Fruit fly (Drosophila melanogaster) whole organism, embryonic: ENCODE data around the gene CG33932.

Experiments
- CG11696 ChIP-seq: fragments of 200-800 bp; sonication (Bioruptor generic); IDR thresholded peaks from 2 replicates; pipeline ENCODE4 v1.3.6; 2022; ENCODE audit warnings: missing biosample characterization, missing genetic modification characterization
- CG12071 ChIP-seq: fragments of 200-800 bp; sonication (Bioruptor generic); optimal IDR thresholded peaks from 3 replicates; lab custom pipeline; 2018; ENCODE audit warnings: missing biosample characterization, mild to moderate bottlenecking, missing genetic modification characterization
- CG12391 ChIP-seq: fragments of 200-800 bp; sonication (Bioruptor generic); optimal IDR thresholded peaks from 3 replicates; lab custom pipeline; 2018; ENCODE audit warnings: missing biosample characterization, mild to moderate bottlenecking, missing genetic modification characterization, moderate library complexity
- CG14050 ChIP-seq: fragments of 200-800 bp; sonication (Bioruptor generic); IDR thresholded peaks from 3 replicates; pipeline ENCODE4 v1.3.6; 2022; ENCODE audit warnings: missing biosample characterization, missing genetic modification characterization
- CG14860 ChIP-seq: fragments of 200-800 bp; sonication (Bioruptor generic); IDR thresholded peaks from 3 replicates; pipeline ENCODE4 v1.3.6; 2022; ENCODE audit warnings: missing biosample characterization, missing genetic modification characterization; ENCODE audit not compliant: partially characterized antibody
- CG17829 ChIP-seq: fragments of 200-800 bp; optimal IDR thresholded peaks from 2 replicates; lab custom pipeline; 2019; ENCODE audit warnings: missing biosample characterization, mild to moderate bottlenecking, missing genetic modification characterization, moderate library complexity
- CG2678 ChIP-seq: fragments of 200-800 bp; sonication (Bioruptor generic); optimal IDR thresholded peaks from 3 replicates; lab custom pipeline; 2019; ENCODE audit warnings: missing biosample characterization, mild to moderate bottlenecking, missing genetic modification characterization, moderate library complexity
- CG30020 ChIP-seq: fragments of 200-800 bp; optimal IDR thresholded peaks from 2 replicates; lab custom pipeline; 2019; ENCODE audit warnings: missing biosample characterization, mild to moderate bottlenecking, missing genetic modification characterization, moderate library complexity
- CG33213 ChIP-seq: fragments of 200-800 bp; sonication (Bioruptor generic); optimal IDR thresholded peaks from 3 replicates; lab custom pipeline; 2016; ENCODE audit warnings: missing biosample characterization, missing genetic modification characterization
- CG33557 ChIP-seq: fragments of 200-800 bp; sonication (Bioruptor generic); optimal IDR thresholded peaks from 2 replicates; lab custom pipeline; 2019; ENCODE audit warnings: missing biosample characterization, mild to moderate bottlenecking, missing genetic modification characterization, moderate library complexity
- CG5180 ChIP-seq: fragments of 200-800 bp; sonication (Bioruptor generic); optimal IDR thresholded peaks from 3 replicates; lab custom pipeline; 2017; ENCODE audit warnings: missing biosample characterization, missing genetic modification characterization, mild to moderate bottlenecking, moderate library complexity, missing genetic modification reagents
- CG6683 ChIP-seq: fragments of 200-800 bp; sonication (Bioruptor generic); optimal IDR thresholded peaks from 2 replicates; lab custom pipeline; 2017; ENCODE audit warnings: missing biosample characterization, mild to moderate bottlenecking, missing genetic modification characterization, missing genetic modification reagents
- CG6765 ChIP-seq: fragments of 200-800 bp; sonication (Bioruptor generic); optimal IDR thresholded peaks from 3 replicates; lab custom pipeline; 2017; ENCODE audit warnings: missing biosample characterization, mild to moderate bottlenecking, missing genetic modification characterization
- CG6791 ChIP-seq: fragments of 200-800 bp; sonication (Bioruptor generic); IDR thresholded peaks from 3 replicates; pipeline ENCODE4 v1.3.6; 2022; ENCODE audit warnings: missing biosample characterization, missing genetic modification characterization; ENCODE audit not compliant: partially characterized antibody
- CG8089 ChIP-seq: fragments of 200-800 bp; sonication (Bioruptor generic); optimal IDR thresholded peaks from 3 replicates; lab custom pipeline; 2016; ENCODE audit warnings: missing biosample characterization, missing genetic modification characterization
- CG8290 ChIP-seq, 3 experiments: fragments of 200-800 bp; sonication (Bioruptor generic); optimal IDR thresholded peaks; 2 replicates each; lab custom pipeline; 2016 to 2019; ENCODE audit warnings: missing biosample characterization in 3 of 3, missing genetic modification characterization in 3 of 3, mild to moderate bottlenecking in 2 of 3, moderate library complexity in 1 of 3
- CTCF ChIP-seq: fragments of 200-800 bp; sonication (Bioruptor generic); optimal IDR thresholded peaks from 2 replicates; lab custom pipeline; 2017; ENCODE audit warnings: missing biosample characterization, mild to moderate bottlenecking, missing genetic modification characterization, moderate library complexity
- CkIIα-i1 ChIP-seq: fragments of 200-800 bp; sonication (Bioruptor generic); IDR thresholded peaks from 2 replicates; pipeline ENCODE4 v1.3.6; 2022; ENCODE audit warnings: missing biosample characterization, missing genetic modification characterization
- Dek ChIP-seq: fragments of 200-800 bp; sonication (Bioruptor generic); optimal IDR thresholded peaks from 3 replicates; lab custom pipeline; 2019; ENCODE audit warnings: missing biosample characterization, mild to moderate bottlenecking, missing genetic modification characterization, moderate library complexity
- Dref ChIP-seq: fragments of 200-800 bp; sonication (Bioruptor generic); IDR thresholded peaks from 2 replicates; pipeline ENCODE4 v1.3.6; 2022; ENCODE audit warnings: missing biosample characterization, missing genetic modification characterization
- E2f2 ChIP-seq: fragments of 200-800 bp; sonication (Bioruptor generic); IDR thresholded peaks from 2 replicates; pipeline ENCODE4 v1.3.6; 2022; ENCODE audit warnings: missing biosample characterization, missing genetic modification characterization
- Ets97D ChIP-seq: fragments of 200-800 bp; sonication (Bioruptor generic); optimal IDR thresholded peaks from 3 replicates; lab custom pipeline; 2016; ENCODE audit warnings: missing biosample characterization, missing genetic modification characterization
- Hmr ChIP-seq: fragments of 200-800 bp; sonication (Bioruptor generic); optimal IDR thresholded peaks from 3 replicates; lab custom pipeline; 2017; ENCODE audit warnings: mild to moderate bottlenecking, missing biosample characterization, missing genetic modification reagents, missing genetic modification characterization
- Kr ChIP-seq: fragments of 200-800 bp; sonication (Bioruptor generic); optimal IDR thresholded peaks from 2 replicates; lab custom pipeline; 2017; ENCODE audit warnings: missing biosample characterization, mild to moderate bottlenecking, missing genetic modification characterization
- Nf-YA ChIP-seq: fragments of 200-800 bp; sonication (Bioruptor generic); IDR thresholded peaks from 2 replicates; pipeline ENCODE4 v1.3.6; 2022; ENCODE audit warnings: missing biosample characterization, missing genetic modification characterization
- Pdp1 ChIP-seq, 2 experiments: fragments of 200-800 bp; sonication (Bioruptor generic); optimal IDR thresholded peaks; 3 replicates each; lab custom pipeline; 2016; ENCODE audit warnings: missing biosample characterization in 2 of 2, missing genetic modification characterization in 2 of 2, mild to moderate bottlenecking in 1 of 2, moderate library complexity in 1 of 2
- Rfx ChIP-seq: fragments of 200-800 bp; sonication (Bioruptor generic); IDR thresholded peaks from 2 replicates; pipeline ENCODE4 v1.3.6; 2022; ENCODE audit warnings: missing biosample characterization, missing genetic modification characterization
- Xbp1 ChIP-seq: fragments of 200-800 bp; sonication (Bioruptor generic); optimal IDR thresholded peaks from 3 replicates; lab custom pipeline; 2016; ENCODE audit warnings: missing biosample characterization, mild to moderate bottlenecking, missing genetic modification characterization
- br ChIP-seq: fragments of >200 bp; optimal IDR thresholded peaks from 2 replicates; lab custom pipeline; 2017
- bsh ChIP-seq, 2 experiments: fragments of 200-800 bp; sonication (Bioruptor generic); optimal IDR thresholded peaks; 2 replicates each; lab custom pipeline; 2017 to 2018; ENCODE audit warnings: mild to moderate bottlenecking in 2 of 2, missing biosample characterization in 2 of 2, missing genetic modification characterization in 2 of 2, moderate library complexity in 1 of 2
- chn ChIP-seq: fragments of 200-800 bp; sonication (Bioruptor generic); optimal IDR thresholded peaks from 2 replicates; lab custom pipeline; 2016; ENCODE audit warnings: missing biosample characterization, missing genetic modification characterization
- dpn ChIP-seq, 2 experiments: fragments of 200-800 bp; sonication (Bioruptor generic); optimal IDR thresholded peaks; 3 replicates each; lab custom pipeline; 2016; ENCODE audit warnings: missing biosample characterization in 2 of 2, missing genetic modification characterization in 2 of 2
- en ChIP-seq: fragments of 200-800 bp; sonication (Bioruptor generic); optimal IDR thresholded peaks from 2 replicates; lab custom pipeline; 2016; ENCODE audit warnings: missing biosample characterization, missing genetic modification characterization
- fd96Cb ChIP-seq: fragments of 200-800 bp; sonication (Bioruptor generic); optimal IDR thresholded peaks from 2 replicates; lab custom pipeline; 2018; ENCODE audit warnings: missing biosample characterization, mild to moderate bottlenecking, missing genetic modification characterization, moderate library complexity
- gcm ChIP-seq: fragments of 200-800 bp; sonication (Bioruptor generic); optimal IDR thresholded peaks from 2 replicates; lab custom pipeline; 2019; ENCODE audit warnings: missing biosample characterization, mild to moderate bottlenecking, missing genetic modification characterization, moderate library complexity
- hb ChIP-seq: fragments of 200-800 bp; sonication (Bioruptor generic); IDR thresholded peaks from 3 replicates; pipeline ENCODE4 v1.3.6; 2022; ENCODE audit warnings: missing biosample characterization, missing genetic modification characterization; ENCODE audit not compliant: partially characterized antibody
- insv ChIP-seq, 2 experiments: fragments of 200-800 bp; sonication (Bioruptor generic); optimal IDR thresholded peaks; 3 replicates each; lab custom pipeline; 2016 to 2018; ENCODE audit warnings: missing biosample characterization in 2 of 2, missing genetic modification characterization in 2 of 2
- lbe ChIP-seq: fragments of 200-800 bp; sonication (Bioruptor generic); optimal IDR thresholded peaks from 2 replicates; lab custom pipeline; 2016; ENCODE audit warnings: missing biosample characterization, mild to moderate bottlenecking, missing genetic modification characterization
- lov ChIP-seq, 2 experiments: fragments of 200-800 bp in 1 of 2; fragments of >200 bp in 1 of 2; sonication (Bioruptor generic) in 1 of 2; IDR thresholded peaks in 1 of 2; optimal IDR thresholded peaks in 1 of 2; 2 replicates in 1 of 2; 3 replicates in 1 of 2; pipeline versions ENCODE4 v1.3.6 to Lab custom; 2017 to 2022; ENCODE audit warnings: missing biosample characterization in 1 of 2, missing genetic modification characterization in 1 of 2
- peb ChIP-seq: fragments of 200-800 bp; sonication (Bioruptor generic); IDR thresholded peaks from 2 replicates; pipeline ENCODE4 v1.3.6; 2022; ENCODE audit warnings: missing biosample characterization, missing genetic modification characterization
- pho ChIP-seq: fragments of 200-800 bp; sonication (Bioruptor generic); optimal IDR thresholded peaks from 2 replicates; lab custom pipeline; 2016; ENCODE audit warnings: missing biosample characterization, missing genetic modification characterization
- pum ChIP-seq: fragments of 200-800 bp; sonication (Bioruptor generic); optimal IDR thresholded peaks from 2 replicates; lab custom pipeline; 2016; ENCODE audit warnings: missing biosample characterization, missing genetic modification characterization
- ranshi ChIP-seq: fragments of 200-800 bp; sonication (Bioruptor generic); IDR thresholded peaks from 2 replicates; pipeline ENCODE4 v1.3.6; 2022; ENCODE audit warnings: missing biosample characterization, missing genetic modification characterization
- schlank ChIP-seq: fragments of 200-800 bp; sonication (Bioruptor generic); optimal IDR thresholded peaks from 2 replicates; lab custom pipeline; 2018; ENCODE audit warnings: missing biosample characterization, mild to moderate bottlenecking, missing genetic modification characterization
- slbo ChIP-seq: fragments of 200-800 bp; sonication (Bioruptor generic); IDR thresholded peaks from 2 replicates; pipeline ENCODE4 v1.3.6; 2022; ENCODE audit warnings: missing biosample characterization, missing genetic modification characterization
- sna ChIP-seq: fragments of 200-800 bp; sonication (Bioruptor generic); IDR thresholded peaks from 2 replicates; pipeline ENCODE4 v1.3.6; 2022; ENCODE audit warnings: missing biosample characterization, missing genetic modification characterization; ENCODE audit not compliant: partially characterized antibody
- unc-4 ChIP-seq: fragments of 200-800 bp; sonication (Bioruptor generic); IDR thresholded peaks from 2 replicates; pipeline ENCODE4 v1.3.6; 2022; ENCODE audit warnings: missing biosample characterization, missing genetic modification characterization; ENCODE audit not compliant: partially characterized antibody
- vvl ChIP-seq: fragments of 200-800 bp; sonication (Bioruptor generic); IDR thresholded peaks from 2 replicates; pipeline ENCODE4 v1.3.6; 2022; ENCODE audit warnings: missing biosample characterization, missing genetic modification characterization
- yki ChIP-seq: fragments of >200 bp; optimal IDR thresholded peaks from 3 replicates; lab custom pipeline; 2018
- zen2 ChIP-seq: fragments of 200-800 bp; sonication (Bioruptor generic); IDR thresholded peaks from 3 replicates; pipeline ENCODE4 v1.3.6; 2022; ENCODE audit warnings: missing biosample characterization, missing genetic modification characterization; ENCODE audit not compliant: partially characterized antibody

CG33932 gene

DNA sequence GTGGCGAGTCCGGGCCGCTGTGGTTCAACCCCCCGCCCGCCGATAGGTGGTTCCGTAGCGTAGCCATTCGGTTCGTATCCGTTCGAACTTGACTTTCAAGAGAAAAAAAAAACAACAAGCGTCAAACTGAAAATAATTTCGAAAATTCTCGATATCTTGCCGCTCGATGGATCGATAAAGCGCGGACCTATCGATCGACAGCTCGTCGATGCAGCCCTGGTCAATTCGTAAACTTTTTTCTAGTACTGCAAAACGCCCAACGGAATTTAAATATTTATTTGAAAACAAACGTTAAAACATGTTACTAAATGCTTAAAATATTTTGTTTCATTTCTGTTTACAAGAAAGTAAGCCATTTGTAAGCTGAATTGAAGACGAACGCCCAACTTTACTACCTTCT lies 17.9 kb downstream of the CG33932 start (continued):
- TF ChIP-seq en: no peak
- TF ChIP-seq Dref (GFP tag; lab: Robert Waterston, UW): peak; percentile 90
- no peak for TF ChIP-seq CG11696 (GFP tag; lab: Robert Waterston, UW)
- TF ChIP-seq hb (GFP tag; lab: Robert Waterston, UW): no peak
- peak in 1 of 2 experiments; percentile 2 for TF ChIP-seq dpn (GFP tag; optimal IDR thresholded peaks at IDR 0.05; lab: Kevin White, UChicago)
- no peak for TF ChIP-seq Pdp1 (GFP tag; optimal IDR thresholded peaks at IDR 0.05; lab: Kevin White, UChicago)
- no peak for TF ChIP-seq lbe (GFP tag; lab: Kevin White, UChicago)
- no peak for TF ChIP-seq CG12071
- TF ChIP-seq vvl: peak; percentile 66
- TF ChIP-seq peb (GFP tag; lab: Robert Waterston, UW): no peak
- no peak for TF ChIP-seq CG14050 (GFP tag; lab: Robert Waterston, UW)
- no peak for TF ChIP-seq CTCF (GFP tag; lab: Kevin White, UChicago)
- TF ChIP-seq CkIIα-i1 (GFP tag; lab: Robert Waterston, UW): no peak
- TF ChIP-seq E2f2 (GFP tag; lab: Robert Waterston, UW): peak; percentile 96
- no peak for TF ChIP-seq fd96Cb (tag; lab: Kevin White, UChicago)
- TF ChIP-seq Ets97D (GFP tag; lab: Kevin White, UChicago): peak; percentile 64
- TF ChIP-seq pho (GFP tag; lab: Kevin White, UChicago): no peak
- TF ChIP-seq slbo: peak; percentile 40; the same call in 1 of the 2 replicates
- TF ChIP-seq Xbp1 (GFP tag; lab: Kevin White, UChicago): peak; percentile 11
- no peak for TF ChIP-seq CG6683 (GFP tag; lab: Kevin White, UChicago)
- no peak for TF ChIP-seq insv (GFP tag; optimal IDR thresholded peaks at IDR 0.05; lab: Kevin White, UChicago)
- TF ChIP-seq Nf-YA: no peak
- no peak for TF ChIP-seq Dek
- TF ChIP-seq yki (lab: Kevin White, UChicago): no peak
- TF ChIP-seq CG30020 (tag; lab: Kevin White, UChicago): no peak
- no peak for TF ChIP-seq sna
- TF ChIP-seq CG6791 (GFP tag; lab: Robert Waterston, UW): peak; percentile 54; the same call in 1 of the 3 replicates
- peak; percentile 15 for TF ChIP-seq CG17829 (tag; lab: Kevin White, UChicago)
- TF ChIP-seq br: no peak
- no peak for TF ChIP-seq pum
- TF ChIP-seq bsh (GFP tag; optimal IDR thresholded peaks at IDR 0.05; lab: Kevin White, UChicago): no peak
- TF ChIP-seq CG8089 (GFP tag; lab: Kevin White, UChicago): no peak
- no peak for TF ChIP-seq CG33557 (GFP tag; lab: Kevin White, UChicago)
- peak; percentile 18 for TF ChIP-seq CG8290 (GFP tag; optimal IDR thresholded peaks at IDR 0.05; lab: Kevin White, UChicago)
- TF ChIP-seq CG8290 (tag; optimal IDR thresholded peaks at IDR 0.05; lab: Kevin White, UChicago): peak in 1 of 2 experiments; percentile 37
- 0 out of 3 replicates have a peak, but pooled peaks have one; percentile 28 for TF ChIP-seq zen2 (GFP tag; lab: Robert Waterston, UW)
- TF ChIP-seq chn (GFP tag; lab: Kevin White, UChicago): no peak
- TF ChIP-seq CG5180: no peak
- TF ChIP-seq CG2678: no peak
- TF ChIP-seq CG12391 (tag; lab: Kevin White, UChicago): no peak
- TF ChIP-seq unc-4 (GFP tag; lab: Robert Waterston, UW): peak; percentile 38; the same call in 1 of the 2 replicates
- no peak for TF ChIP-seq Hmr (GFP tag; lab: Kevin White, UChicago)
- no peak for TF ChIP-seq schlank (tag; lab: Kevin White, UChicago)
- no peak for TF ChIP-seq gcm
- no peak for TF ChIP-seq lov (optimal IDR thresholded peaks at IDR 0.05; lab: Kevin White, UChicago)
- TF ChIP-seq lov (GFP tag; IDR thresholded peaks at IDR 0.05; lab: Robert Waterston, UW): no peak
- TF ChIP-seq CG6765: no peak
- TF ChIP-seq CG33213 (GFP tag; lab: Kevin White, UChicago): peak; percentile 41
- no peak for TF ChIP-seq Kr (GFP tag; lab: Kevin White, UChicago)
- TF ChIP-seq Rfx (GFP tag; lab: Robert Waterston, UW): peak; percentile 28; the same call in 1 of the 2 replicates
- no peak for TF ChIP-seq ranshi (GFP tag; lab: Robert Waterston, UW)
- TF ChIP-seq CG14860: 0 out of 3 replicates have a peak, but pooled peaks have one; percentile 33
